Worm (Caenorhabditis elegans): Measurements from ENCODE around the gene sulp-7.

Gene sulp-7

ce11 chrX:11036114-11037087 lies 44.1 kb upstream of the sulp-7 start:
- TF ChIP-seq flt-1 (GFP tag; IDR thresholded peaks at IDR 0.05) (no peak), ztf-23 (GFP tag; IDR thresholded peaks at IDR 0.05) (no peak), klf-2 (GFP tag; conservative IDR thresholded peaks at IDR 0.05) (no peak), ztf-29 (GFP tag; IDR thresholded peaks at IDR 0.05) (no peak), med-1 (GFP tag; optimal IDR thresholded peaks at IDR 0.05; ENCODE audit: insufficient read depth) (no peak), tab-1 (GFP tag; IDR thresholded peaks at IDR 0.05) (no peak), cog-1 (tag; optimal IDR thresholded peaks at IDR 0.05) (no peak), ref-1 (GFP tag; conservative IDR thresholded peaks at IDR 0.05) (no peak), T22C8.4 (GFP tag; IDR thresholded peaks at IDR 0.05) (no peak)

ce11 chrX:11038221-11038620 lies 42.3 kb upstream of the sulp-7 start:
- TF ChIP-seq ztf-23 (GFP tag; IDR thresholded peaks at IDR 0.05), result no peak
- no peak for TF ChIP-seq T22C8.4 (GFP tag; IDR thresholded peaks at IDR 0.05)
- no peak for TF ChIP-seq cog-1 (tag; optimal IDR thresholded peaks at IDR 0.05)
- TF ChIP-seq ref-1 (GFP tag; conservative IDR thresholded peaks at IDR 0.05), result no peak
- no peak for TF ChIP-seq med-1 (GFP tag; optimal IDR thresholded peaks at IDR 0.05; ENCODE audit: insufficient read depth)
- no peak for TF ChIP-seq flt-1 (GFP tag; IDR thresholded peaks at IDR 0.05)
- TF ChIP-seq tab-1 (GFP tag; IDR thresholded peaks at IDR 0.05), result no peak
- TF ChIP-seq ztf-29 (GFP tag; IDR thresholded peaks at IDR 0.05), result no peak
- TF ChIP-seq klf-2 (GFP tag; conservative IDR thresholded peaks at IDR 0.05), result no peak

ce11 chrX:11042777-11043176 lies 37.7 kb upstream of the sulp-7 start, which contains the start of gene C09F12.3:
C09F12.3 (minus strand) TSS chrX:11042877.
- no peak for TF ChIP-seq ztf-29 (GFP tag; IDR thresholded peaks at IDR 0.05)
- TF ChIP-seq ref-1 (GFP tag; conservative IDR thresholded peaks at IDR 0.05), result no peak
- no peak for TF ChIP-seq ztf-23 (GFP tag; IDR thresholded peaks at IDR 0.05)
- TF ChIP-seq klf-2 (GFP tag; conservative IDR thresholded peaks at IDR 0.05), result no peak
- TF ChIP-seq flt-1 (GFP tag; IDR thresholded peaks at IDR 0.05), result no peak
- no peak for TF ChIP-seq cog-1 (tag; optimal IDR thresholded peaks at IDR 0.05)
- no peak for TF ChIP-seq T22C8.4 (GFP tag; IDR thresholded peaks at IDR 0.05)
- no peak for TF ChIP-seq med-1 (GFP tag; optimal IDR thresholded peaks at IDR 0.05; ENCODE audit: insufficient read depth)
- no peak for TF ChIP-seq tab-1 (GFP tag; IDR thresholded peaks at IDR 0.05)

ce11 chrX:11047183-11047582 lies 33.3 kb upstream of the sulp-7 start, which contains the start of gene clc-1:
clc-1 (plus strand) TSS chrX:11047446.
- TF ChIP-seq ref-1 (GFP tag; conservative IDR thresholded peaks at IDR 0.05), result no peak
- no peak for TF ChIP-seq med-1 (GFP tag; optimal IDR thresholded peaks at IDR 0.05; ENCODE audit: insufficient read depth)
- no peak for TF ChIP-seq tab-1 (GFP tag; IDR thresholded peaks at IDR 0.05)
- TF ChIP-seq cog-1 (tag; optimal IDR thresholded peaks at IDR 0.05), result no peak
- no peak for TF ChIP-seq klf-2 (GFP tag; conservative IDR thresholded peaks at IDR 0.05)
- no peak for TF ChIP-seq ztf-23 (GFP tag; IDR thresholded peaks at IDR 0.05)
- TF ChIP-seq T22C8.4 (GFP tag; IDR thresholded peaks at IDR 0.05), result no peak
- TF ChIP-seq flt-1 (GFP tag; IDR thresholded peaks at IDR 0.05), result no peak
- no peak for TF ChIP-seq ztf-29 (GFP tag; IDR thresholded peaks at IDR 0.05)

- TF ChIP-seq ztf-29 (GFP tag; IDR thresholded peaks at IDR 0.05), result no peak
- no peak for TF ChIP-seq flt-1 (GFP tag; IDR thresholded peaks at IDR 0.05)
- no peak for TF ChIP-seq ztf-23 (GFP tag; IDR thresholded peaks at IDR 0.05)
- no peak for TF ChIP-seq T22C8.4 (GFP tag; IDR thresholded peaks at IDR 0.05)
- no peak for TF ChIP-seq klf-2 (GFP tag; conservative IDR thresholded peaks at IDR 0.05)
- TF ChIP-seq ref-1 (GFP tag; conservative IDR thresholded peaks at IDR 0.05), result no peak
Measured at ce11 chrX:11050335-11050734, 30.1 kb upstream of the sulp-7 start.

- TF ChIP-seq flt-1 (GFP tag; IDR thresholded peaks at IDR 0.05) (no peak), T22C8.4 (GFP tag; IDR thresholded peaks at IDR 0.05) (no peak), tab-1 (GFP tag; IDR thresholded peaks at IDR 0.05) (no peak), klf-2 (GFP tag; conservative IDR thresholded peaks at IDR 0.05) (no peak), cog-1 (tag; optimal IDR thresholded peaks at IDR 0.05) (no peak), ref-1 (GFP tag; conservative IDR thresholded peaks at IDR 0.05) (no peak)
Measured at ce11 chrX:11053615-11054014, 26.9 kb upstream of the sulp-7 start, which contains the start of gene C09F12.2. C09F12.2 (plus strand) TSS chrX:11053915.

ce11 chrX:11057028-11057427 lies 23.4 kb upstream of the sulp-7 start, which contains the start of gene lpr-3:
lpr-3 (plus strand) TSS chrX:11057401.
- TF ChIP-seq ztf-29 (GFP tag; IDR thresholded peaks at IDR 0.05), result no peak
- no peak for TF ChIP-seq ztf-23 (GFP tag; IDR thresholded peaks at IDR 0.05)
- TF ChIP-seq ref-1 (GFP tag; conservative IDR thresholded peaks at IDR 0.05), result no peak
- no peak for TF ChIP-seq klf-2 (GFP tag; conservative IDR thresholded peaks at IDR 0.05)
- no peak for TF ChIP-seq tab-1 (GFP tag; IDR thresholded peaks at IDR 0.05)
- no peak for TF ChIP-seq med-1 (GFP tag; optimal IDR thresholded peaks at IDR 0.05; ENCODE audit: insufficient read depth)
- no peak for TF ChIP-seq T22C8.4 (GFP tag; IDR thresholded peaks at IDR 0.05)
- TF ChIP-seq cog-1 (tag; optimal IDR thresholded peaks at IDR 0.05), result no peak
- no peak for TF ChIP-seq flt-1 (GFP tag; IDR thresholded peaks at IDR 0.05)

- no peak for TF ChIP-seq ref-1 (GFP tag; conservative IDR thresholded peaks at IDR 0.05)
- TF ChIP-seq tab-1 (GFP tag; IDR thresholded peaks at IDR 0.05), result no peak
- no peak for TF ChIP-seq med-1 (GFP tag; optimal IDR thresholded peaks at IDR 0.05; ENCODE audit: insufficient read depth)
- TF ChIP-seq ztf-23 (GFP tag; IDR thresholded peaks at IDR 0.05), result no peak
- no peak for TF ChIP-seq ztf-29 (GFP tag; IDR thresholded peaks at IDR 0.05)
Measured at ce11 chrX:11059744-11060143, 20.7 kb upstream of the sulp-7 start, which contains the start of gene lpr-6. lpr-6 (plus strand) TSS chrX:11059994.

ce11 chrX:11060940-11061339 lies 19.5 kb upstream of the sulp-7 start:
- TF ChIP-seq T22C8.4 (GFP tag; IDR thresholded peaks at IDR 0.05) (no peak), flt-1 (GFP tag; IDR thresholded peaks at IDR 0.05) (no peak), ztf-29 (GFP tag; IDR thresholded peaks at IDR 0.05) (no peak), klf-2 (GFP tag; conservative IDR thresholded peaks at IDR 0.05) (no peak), ztf-23 (GFP tag; IDR thresholded peaks at IDR 0.05) (no peak), cog-1 (tag; optimal IDR thresholded peaks at IDR 0.05) (no peak), tab-1 (GFP tag; IDR thresholded peaks at IDR 0.05) (no peak), med-1 (GFP tag; optimal IDR thresholded peaks at IDR 0.05; ENCODE audit: insufficient read depth) (no peak), ref-1 (GFP tag; conservative IDR thresholded peaks at IDR 0.05) (no peak)
